Worm (Caenorhabditis elegans): Measurements from ENCODE around the gene ZK795.3.

The ZK795.3 gene

ce11 chrIV:12600941-12601340, 41.8 kb downstream of the ZK795.3 start:
- TF ChIP-seq ets-4 (tag; optimal IDR thresholded peaks at IDR 0.05) (no peak), ahr-1 (tag; optimal IDR thresholded peaks at IDR 0.05) (no peak), sox-2 (GFP tag; IDR thresholded peaks at IDR 0.05) (no peak), ttx-3 (tag; optimal IDR thresholded peaks at IDR 0.05) (no peak), ceh-9 (tag; optimal IDR thresholded peaks at IDR 0.05) (no peak), pha-4 (tag; optimal IDR thresholded peaks at IDR 0.05) (no peak), nhr-11 (tag; optimal IDR thresholded peaks at IDR 0.05) (no peak), ceh-34 (tag; optimal IDR thresholded peaks at IDR 0.05) (no peak), pqm-1 (tag; optimal IDR thresholded peaks at IDR 0.05) (no peak), lin-11 (tag; optimal IDR thresholded peaks at IDR 0.05) (no peak), pros-1 (tag; optimal IDR thresholded peaks at IDR 0.05) (no peak), ama-1 (optimal IDR thresholded peaks at IDR 0.05) (no peak), ceh-22 (tag; optimal IDR thresholded peaks at IDR 0.05) (no peak), hlh-30 (tag; optimal IDR thresholded peaks at IDR 0.05; ENCODE audit: insufficient read depth) (no peak), ztf-16 (tag; optimal IDR thresholded peaks at IDR 0.05) (no peak), C38D4.7 (GFP tag; optimal IDR thresholded peaks at IDR 0.05) (no peak), F13H6.1 (tag; optimal IDR thresholded peaks at IDR 0.05) (no peak), ceh-48 (tag; optimal IDR thresholded peaks at IDR 0.05) (no peak)

ce11 chrIV:12605401-12605800, 46.2 kb downstream of the ZK795.3 start, which contains the start of gene Y55D9A.2:
Y55D9A.2 (minus strand) TSS chrIV:12605431.
- TF ChIP-seq ceh-22 (tag; optimal IDR thresholded peaks at IDR 0.05) (no peak), ceh-18 (tag; optimal IDR thresholded peaks at IDR 0.05) (no peak), zip-5 (tag; optimal IDR thresholded peaks at IDR 0.05) (no peak), sox-4 (tag; optimal IDR thresholded peaks at IDR 0.05) (no peak), F13H6.1 (tag; optimal IDR thresholded peaks at IDR 0.05) (no peak), ceh-6 (GFP tag; optimal IDR thresholded peaks at IDR 0.05) (no peak), lim-6 (tag; optimal IDR thresholded peaks at IDR 0.05) (no peak), pag-3 (tag; optimal IDR thresholded peaks at IDR 0.05; ENCODE audit: borderline replicate concordance) (no peak), nfya-1 (tag; optimal IDR thresholded peaks at IDR 0.05) (no peak), tbx-2 (tag; optimal IDR thresholded peaks at IDR 0.05) (no peak), ceh-14 (tag; optimal IDR thresholded peaks at IDR 0.05) (no peak), unc-3 (GFP tag; conservative IDR thresholded peaks at IDR 0.05) (no peak), unc-3 (tag; optimal IDR thresholded peaks at IDR 0.05) (no peak), lin-11 (tag; optimal IDR thresholded peaks at IDR 0.05) (no peak), ref-2 (tag; optimal IDR thresholded peaks at IDR 0.05) (no peak), C08G9.2 (tag; optimal IDR thresholded peaks at IDR 0.05) (no peak), K09A11.1 (tag; optimal IDR thresholded peaks at IDR 0.05; ENCODE audit: insufficient read depth) (no peak), tbx-7 (tag; optimal IDR thresholded peaks at IDR 0.05) (no peak), nhr-11 (tag; optimal IDR thresholded peaks at IDR 0.05) (no peak), hlh-13 (GFP tag; optimal IDR thresholded peaks at IDR 0.05) (no peak)
